Worm (Caenorhabditis elegans) whole organism, L3 larva: Measurements from ENCODE around the gene M162.5.

ENCODE experiments used
- R02D3.7 ChIP-seq: fragments of 150-350 bp; optimal IDR thresholded peaks from 2 replicates; lab custom pipeline; 2014; ENCODE audit warnings: missing biosample characterization, missing genetic modification characterization
- ZK546.5 ChIP-seq: sonication (generic microtip); optimal IDR thresholded peaks from 2 replicates; lab custom pipeline; 2017; ENCODE audit warnings: missing biosample characterization, missing genetic modification characterization
- aly-2 ChIP-seq: fragments of 150-350 bp; optimal IDR thresholded peaks from 2 replicates; lab custom pipeline; 2014; ENCODE audit warnings: missing biosample characterization, missing genetic modification characterization
- ama-1 ChIP-seq: fragments of 150-350 bp; optimal IDR thresholded peaks from 2 replicates; lab custom pipeline; 2018
- ceh-16 ChIP-seq: sonication (generic microtip); optimal IDR thresholded peaks from 2 replicates; lab custom pipeline; 2017; ENCODE audit warnings: missing biosample characterization, missing genetic modification characterization
- ceh-82 ChIP-seq: fragments of 150-350 bp; optimal IDR thresholded peaks from 2 replicates; lab custom pipeline; 2014; ENCODE audit warnings: missing biosample characterization, missing genetic modification characterization
- daf-12 ChIP-seq: fragments of 150-350 bp; optimal IDR thresholded peaks from 2 replicates; lab custom pipeline; 2014; ENCODE audit warnings: missing biosample characterization, missing genetic modification reagents, missing genetic modification characterization
- egl-27 ChIP-seq: sonication (generic microtip); optimal IDR thresholded peaks from 4 replicates; lab custom pipeline; 2017; ENCODE audit warnings: missing biosample characterization, missing genetic modification reagents, missing genetic modification characterization
- elt-1 ChIP-seq: fragments of 150-350 bp; optimal IDR thresholded peaks from 2 replicates; lab custom pipeline; 2014; ENCODE audit warnings: missing biosample characterization, missing genetic modification characterization
- elt-2 ChIP-seq: sonication (generic microtip); optimal IDR thresholded peaks from 2 replicates; lab custom pipeline; 2016; ENCODE audit warnings: missing genetic modification reagents, mild to moderate bottlenecking, missing genetic modification characterization, missing compliant biosample characterization
- elt-3 ChIP-seq, 3 experiments: fragments of 150-350 bp in 1 of 3; sonication (generic microtip) in 2 of 3; optimal IDR thresholded peaks; 2 replicates in 2 of 3; 4 replicates in 1 of 3; lab custom pipeline; 2014 to 2017; ENCODE audit warnings: missing biosample characterization in 3 of 3, missing genetic modification characterization in 3 of 3
- eor-1 ChIP-seq, 2 experiments: fragments of 150-350 bp; optimal IDR thresholded peaks; 2 replicates each; lab custom pipeline; 2014 to 2018; ENCODE audit warnings: missing biosample characterization in 2 of 2, missing genetic modification characterization in 2 of 2
- fkh-2 ChIP-seq: fragments of 150-350 bp; optimal IDR thresholded peaks from 2 replicates; lab custom pipeline; 2014; ENCODE audit warnings: missing biosample characterization, missing genetic modification reagents, missing genetic modification characterization
- fos-1 ChIP-seq: fragments of 150-350 bp; optimal IDR thresholded peaks from 2 replicates; lab custom pipeline; 2014; ENCODE audit warnings: missing biosample characterization, missing genetic modification characterization
- hmg-11 ChIP-seq: sonication (generic microtip); optimal IDR thresholded peaks from 2 replicates; lab custom pipeline; 2016; ENCODE audit warnings: missing genetic modification characterization, missing compliant biosample characterization
- jun-1 ChIP-seq: fragments of 150-350 bp; optimal IDR thresholded peaks from 2 replicates; lab custom pipeline; 2014; ENCODE audit warnings: missing biosample characterization, missing genetic modification reagents, missing genetic modification characterization
- lin-15B ChIP-seq: fragments of 150-350 bp; optimal IDR thresholded peaks from 2 replicates; lab custom pipeline; 2014; ENCODE audit warnings: missing biosample characterization, missing genetic modification characterization
- lin-39 ChIP-seq: fragments of 150-350 bp; optimal IDR thresholded peaks from 2 replicates; lab custom pipeline; 2018; ENCODE audit warnings: missing biosample characterization, missing genetic modification reagents, missing genetic modification characterization
- lsy-12 ChIP-seq: sonication (generic microtip); optimal IDR thresholded peaks from 2 replicates; lab custom pipeline; 2016; ENCODE audit warnings: mild to moderate bottlenecking, missing genetic modification characterization, missing compliant biosample characterization
- mdl-1 ChIP-seq: fragments of 150-350 bp; optimal IDR thresholded peaks from 2 replicates; lab custom pipeline; 2014; ENCODE audit warnings: missing biosample characterization, missing genetic modification characterization
- mml-1 ChIP-seq: fragments of 150-350 bp; sonication (generic microtip); optimal IDR thresholded peaks from 3 replicates; lab custom pipeline; 2014; ENCODE audit warnings: missing biosample characterization, missing genetic modification characterization
- nfya-1 ChIP-seq: sonication (generic microtip); optimal IDR thresholded peaks from 2 replicates; lab custom pipeline; 2017; ENCODE audit warnings: missing genetic modification characterization, mild to moderate bottlenecking, missing compliant biosample characterization, antibody characterized with exemption, moderate library complexity; ENCODE audit not compliant: insufficient read depth
- nhr-11 ChIP-seq: fragments of 150-350 bp; optimal IDR thresholded peaks from 2 replicates; lab custom pipeline; 2014; ENCODE audit warnings: missing biosample characterization, missing genetic modification characterization
- nhr-12 ChIP-seq: fragments of 150-350 bp; optimal IDR thresholded peaks from 2 replicates; lab custom pipeline; 2014; ENCODE audit warnings: missing biosample characterization, missing genetic modification characterization
- nhr-23 ChIP-seq: fragments of 150-350 bp; optimal IDR thresholded peaks from 2 replicates; lab custom pipeline; 2014; ENCODE audit warnings: missing biosample characterization, missing genetic modification reagents, missing genetic modification characterization
- nhr-237 ChIP-seq: fragments of 150-350 bp; optimal IDR thresholded peaks from 2 replicates; lab custom pipeline; 2014; ENCODE audit warnings: missing biosample characterization, missing genetic modification characterization
- nhr-25 ChIP-seq: sonication (generic microtip); optimal IDR thresholded peaks from 2 replicates; lab custom pipeline; 2017; ENCODE audit warnings: missing biosample characterization, missing genetic modification characterization
- nhr-28 ChIP-seq: fragments of 150-350 bp; optimal IDR thresholded peaks from 2 replicates; lab custom pipeline; 2014; ENCODE audit warnings: missing biosample characterization, missing genetic modification characterization
- nhr-76 ChIP-seq: fragments of 150-350 bp; sonication (generic microtip); optimal IDR thresholded peaks from 5 replicates; lab custom pipeline; 2014; ENCODE audit warnings: missing biosample characterization, missing genetic modification characterization
- nhr-77 ChIP-seq: fragments of 150-350 bp; optimal IDR thresholded peaks from 2 replicates; lab custom pipeline; 2014; ENCODE audit warnings: missing biosample characterization, missing genetic modification characterization
- pha-4 ChIP-seq: fragments of 150-350 bp; optimal IDR thresholded peaks from 2 replicates; lab custom pipeline; 2014; ENCODE audit warnings: missing biosample characterization, missing genetic modification reagents, missing genetic modification characterization
- unc-39 ChIP-seq: sonication (generic microtip); optimal IDR thresholded peaks from 4 replicates; lab custom pipeline; 2017; ENCODE audit warnings: missing biosample characterization, missing genetic modification characterization
- unc-62 ChIP-seq: fragments of 150-350 bp; sonication (generic microtip); optimal IDR thresholded peaks from 4 replicates; lab custom pipeline; 2014; ENCODE audit warnings: missing biosample characterization, missing genetic modification reagents, missing genetic modification characterization
- zag-1 ChIP-seq: fragments of 150-350 bp; optimal IDR thresholded peaks from 2 replicates; lab custom pipeline; 2014; ENCODE audit warnings: missing biosample characterization, missing genetic modification characterization
- ztf-11 ChIP-seq: fragments of 150-350 bp; optimal IDR thresholded peaks from 2 replicates; lab custom pipeline; 2014; ENCODE audit warnings: missing biosample characterization, missing genetic modification characterization
- ztf-4 ChIP-seq: fragments of 150-350 bp; optimal IDR thresholded peaks from 2 replicates; lab custom pipeline; 2014; ENCODE audit warnings: missing biosample characterization, missing genetic modification characterization

The M162.5 gene

ce11 chrV:19718660-19719059 lies 42.2 kb upstream of the M162.5 start:
- TF ChIP-seq nhr-76 (tag; lab: Kevin White, UChicago) (no peak), elt-2 (tag; lab: Kevin White, UChicago) (no peak), nhr-11 (no peak), elt-1 (no peak), nhr-237 (tag; lab: Kevin White, UChicago) (no peak), unc-62 (GFP tag; lab: Kevin White, UChicago) (no peak), mdl-1 (tag; lab: Kevin White, UChicago) (no peak)

ce11 chrV:19719253-19719652 lies 41.6 kb upstream of the M162.5 start, which contains the start of gene Y116F11A.6:
Gene Y116F11A.6 (plus strand): TSS chrV:19719553.
- no peak for TF ChIP-seq mml-1
- no peak for TF ChIP-seq nhr-23
- TF ChIP-seq pha-4 (tag; lab: Kevin White, UChicago), result no peak
- no peak for TF ChIP-seq nhr-11
- no peak for TF ChIP-seq ZK546.5 (tag; lab: Kevin White, UChicago)
- TF ChIP-seq ceh-82, result no peak
- no peak for TF ChIP-seq lin-15B
- no peak for TF ChIP-seq fkh-2
- no peak for TF ChIP-seq nhr-76 (tag; lab: Kevin White, UChicago)
- TF ChIP-seq ceh-16 (tag; lab: Kevin White, UChicago), result no peak
- no peak for TF ChIP-seq nhr-25 (tag; lab: Kevin White, UChicago)
- TF ChIP-seq jun-1 (tag; lab: Kevin White, UChicago), result no peak
- TF ChIP-seq nhr-12 (tag; lab: Kevin White, UChicago), result no peak
- TF ChIP-seq zag-1, result no peak
- no peak for TF ChIP-seq fos-1 (tag; lab: Kevin White, UChicago)
- TF ChIP-seq nhr-28, result no peak
- TF ChIP-seq hmg-11 (tag; lab: Kevin White, UChicago), result no peak
- no peak for TF ChIP-seq mdl-1 (tag; lab: Kevin White, UChicago)
- no peak for TF ChIP-seq egl-27 (tag; lab: Kevin White, UChicago)
- no peak for TF ChIP-seq nfya-1

- TF ChIP-seq mdl-1 (tag; lab: Kevin White, UChicago) (no peak), pha-4 (tag; lab: Kevin White, UChicago) (peak; percentile 7), lin-39 (tag; lab: Kevin White, UChicago) (peak; percentile 53), nhr-25 (tag; lab: Kevin White, UChicago) (peak; percentile 1), nfya-1 (peak; percentile 17), daf-12 (tag; lab: Kevin White, UChicago) (no peak), elt-2 (tag; lab: Kevin White, UChicago) (peak; percentile 17), hmg-11 (tag; lab: Kevin White, UChicago) (peak; percentile 81), nhr-12 (tag; lab: Kevin White, UChicago) (no peak)
Measured at ce11 chrV:19722881-19723280, 38.0 kb upstream of the M162.5 start.

- TF ChIP-seq lin-15B, result no peak
- peak; percentile 15 for TF ChIP-seq hmg-11 (tag; lab: Kevin White, UChicago)
- TF ChIP-seq ama-1 (lab: Kevin White, UChicago), result no peak
Measured at ce11 chrV:19724589-19724988, 36.3 kb upstream of the M162.5 start.

- TF ChIP-seq R02D3.7 (no peak), nhr-25 (tag; lab: Kevin White, UChicago) (no peak), fos-1 (tag; lab: Kevin White, UChicago) (no peak), nhr-77 (tag; lab: Kevin White, UChicago) (no peak), daf-12 (tag; lab: Kevin White, UChicago) (no peak), ztf-4 (no peak), nhr-237 (tag; lab: Kevin White, UChicago) (no peak), nhr-23 (no peak), elt-1 (no peak), eor-1 (tag; optimal IDR thresholded peaks at IDR 0.05; lab: Kevin White, UChicago) (no peak), fkh-2 (no peak), aly-2 (no peak), ceh-16 (tag; lab: Kevin White, UChicago) (no peak), nhr-12 (tag; lab: Kevin White, UChicago) (no peak)
Measured at ce11 chrV:19727990-19728389, 32.9 kb upstream of the M162.5 start.

ce11 chrV:19728731-19729130 lies 32.1 kb upstream of the M162.5 start, which contains the start of gene Y116F11A.3:
Gene Y116F11A.3 (plus strand): TSS chrV:19729031.
- TF ChIP-seq elt-2 (tag; lab: Kevin White, UChicago) (no peak), ztf-11 (tag; lab: Kevin White, UChicago) (no peak), mml-1 (no peak), eor-1 (tag; optimal IDR thresholded peaks at IDR 0.05; lab: Kevin White, UChicago) (no peak), unc-39 (tag; lab: Kevin White, UChicago) (no peak), elt-1 (no peak), elt-3 (tag; optimal IDR thresholded peaks at IDR 0.05; lab: Kevin White, UChicago) (no peak), lsy-12 (no peak), mdl-1 (tag; lab: Kevin White, UChicago) (no peak)
